Worm (Caenorhabditis elegans) whole organism, young adult: ENCODE results near the gene dagl-2.

Experiments
- T07F8.4 ChIP-seq: sonication (generic microtip); optimal IDR thresholded peaks from 2 replicates; lab custom pipeline; 2016; ENCODE audit warnings: mild to moderate bottlenecking, missing genetic modification characterization, moderate library complexity, missing compliant biosample characterization
- dpff-1 ChIP-seq: sonication (generic microtip); optimal IDR thresholded peaks from 2 replicates; lab custom pipeline; 2017; ENCODE audit warnings: mild to moderate bottlenecking, missing genetic modification characterization, missing compliant biosample characterization
- ekl-4 ChIP-seq: fragments of 200-800 bp; sonication (Bioruptor generic); IDR thresholded peaks from 2 replicates; pipeline ENCODE4 v1.3.6; 2022; ENCODE audit warnings: missing genetic modification reagents, missing genetic modification characterization, missing compliant biosample characterization
- madf-10 ChIP-seq: sonication (generic microtip); optimal IDR thresholded peaks from 2 replicates; lab custom pipeline; 2016; ENCODE audit warnings: mild to moderate bottlenecking, missing genetic modification characterization, missing compliant biosample characterization
- pbrm-1 ChIP-seq: fragments of 200-800 bp; sonication (Bioruptor generic); IDR thresholded peaks from 2 replicates; pipeline ENCODE4 v1.3.6; 2022; ENCODE audit warnings: missing genetic modification reagents, missing genetic modification characterization, missing compliant biosample characterization
- snpc-4 ChIP-seq, 5 experiments: fragments of 150-350 bp in 1 of 5; sonication (generic microtip) in 4 of 5; optimal IDR thresholded peaks; 2 replicates each; lab custom pipeline; 2014 to 2018; ENCODE audit warnings: missing genetic modification characterization in 5 of 5, missing biosample characterization in 3 of 5, antibody characterized with exemption in 2 of 5, mild to moderate bottlenecking in 2 of 5, missing compliant biosample characterization in 2 of 5, missing genotype in 2 of 5, moderate library complexity in 2 of 5, missing genetic modification reagents in 1 of 5
- unc-130 ChIP-seq: sonication (generic microtip); optimal IDR thresholded peaks from 2 replicates; lab custom pipeline; 2016; ENCODE audit warnings: missing genetic modification reagents, missing genetic modification characterization, missing compliant biosample characterization
- unc-62 ChIP-seq: fragments of 150-350 bp; optimal IDR thresholded peaks from 2 replicates; lab custom pipeline; 2014; ENCODE audit warnings: missing biosample characterization, missing genetic modification reagents, missing genetic modification characterization

DNA sequence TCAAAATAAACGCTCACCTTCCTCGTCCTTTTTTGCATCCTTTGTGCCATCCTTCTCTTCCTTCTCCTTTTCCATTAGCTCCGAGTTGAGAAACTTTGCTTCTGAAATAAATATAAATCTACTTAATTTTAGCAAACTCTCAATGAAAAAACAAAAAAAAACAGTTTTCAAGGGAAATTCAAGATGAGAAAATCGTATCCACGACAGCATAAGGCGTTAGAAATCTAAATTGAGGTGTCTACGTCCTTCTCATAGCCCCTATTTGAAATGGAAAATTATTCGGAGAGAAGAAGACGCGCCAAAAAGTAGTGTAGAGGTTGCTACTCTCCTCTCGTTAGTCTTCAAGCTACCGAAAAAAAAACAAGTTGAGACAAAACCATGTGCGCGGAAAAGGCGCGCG, 30.8 kb downstream of the dagl-2 start, which contains the start of gene pat-12:
- TF ChIP-seq unc-62 (GFP tag; lab: Kevin White, UChicago) (no peak), madf-10 (no peak), ekl-4 (GFP tag; lab: Robert Waterston, UW) (no peak), T07F8.4 (tag; lab: Kevin White, UChicago) (no peak), pbrm-1 (no peak), dpff-1 (no peak), snpc-4 (GFP tag; optimal IDR thresholded peaks at IDR 0.05; lab: Kevin White, UChicago) (no peak), snpc-4 (tag; optimal IDR thresholded peaks at IDR 0.05; lab: Kevin White, UChicago) (no peak), unc-130 (no peak)
